Worm (Caenorhabditis elegans) whole organism, late embryonic: ENCODE data around the gene atz-1.

ENCODE experiments used
- C08G9.2 ChIP-seq: sonication (generic microtip); optimal IDR thresholded peaks from 2 replicates; lab custom pipeline; 2016; ENCODE audit warnings: mild to moderate bottlenecking, missing genetic modification characterization, moderate library complexity, missing compliant biosample characterization
- C38D4.7 ChIP-seq: fragments of 200-800 bp; sonication (Bioruptor generic); optimal IDR thresholded peaks from 2 replicates; lab custom pipeline; 2018; ENCODE audit warnings: mild to moderate bottlenecking, missing genetic modification characterization, moderate library complexity, missing compliant biosample characterization
- F13H6.1 ChIP-seq: sonication (generic microtip); optimal IDR thresholded peaks from 2 replicates; lab custom pipeline; 2016; ENCODE audit warnings: missing genetic modification characterization, missing compliant biosample characterization
- T23F11.4 ChIP-seq: fragments of 200-800 bp; sonication (Bioruptor generic); optimal IDR thresholded peaks from 2 replicates; lab custom pipeline; 2018; ENCODE audit warnings: mild to moderate bottlenecking, missing genetic modification characterization, missing compliant biosample characterization
- Y22D7AL.16 ChIP-seq: sonication (generic microtip); optimal IDR thresholded peaks from 2 replicates; lab custom pipeline; 2016; ENCODE audit warnings: missing genetic modification characterization, missing compliant biosample characterization
- ahr-1 ChIP-seq: sonication (generic microtip); optimal IDR thresholded peaks from 2 replicates; lab custom pipeline; 2016; ENCODE audit warnings: missing genetic modification characterization, missing compliant biosample characterization
- ceh-18 ChIP-seq: sonication (generic microtip); optimal IDR thresholded peaks from 2 replicates; lab custom pipeline; 2016; ENCODE audit warnings: missing genetic modification characterization, missing compliant biosample characterization
- ceh-19 ChIP-seq: fragments of 200-800 bp; sonication (Bioruptor generic); optimal IDR thresholded peaks from 2 replicates; lab custom pipeline; 2018; ENCODE audit warnings: mild to moderate bottlenecking, missing genetic modification characterization, missing compliant biosample characterization
- ceh-2 ChIP-seq: sonication (generic microtip); optimal IDR thresholded peaks from 2 replicates; lab custom pipeline; 2016; ENCODE audit warnings: missing genotype, missing genetic modification characterization, missing compliant biosample characterization
- ceh-30 ChIP-seq: fragments of 150-350 bp; optimal IDR thresholded peaks from 2 replicates; lab custom pipeline; 2014; ENCODE audit warnings: missing biosample characterization, missing genetic modification characterization
- ceh-31 ChIP-seq: sonication (generic microtip); optimal IDR thresholded peaks from 2 replicates; lab custom pipeline; 2016; ENCODE audit warnings: missing genetic modification characterization, missing compliant biosample characterization
- ceh-34 ChIP-seq: sonication (generic microtip); optimal IDR thresholded peaks from 2 replicates; lab custom pipeline; 2016; ENCODE audit warnings: mild to moderate bottlenecking, missing genetic modification characterization, missing compliant biosample characterization
- ceh-48 ChIP-seq: sonication (generic microtip); optimal IDR thresholded peaks from 2 replicates; lab custom pipeline; 2016; ENCODE audit warnings: missing genetic modification characterization, inconsistent platforms, missing compliant biosample characterization
- ceh-6 ChIP-seq: fragments of 200-800 bp; sonication (Bioruptor generic); optimal IDR thresholded peaks from 2 replicates; lab custom pipeline; 2018; ENCODE audit warnings: mild to moderate bottlenecking, missing genetic modification characterization, missing compliant biosample characterization
- ceh-9 ChIP-seq: sonication (generic microtip); optimal IDR thresholded peaks from 2 replicates; lab custom pipeline; 2016; ENCODE audit warnings: mild to moderate bottlenecking, missing genetic modification characterization, inconsistent platforms, missing compliant biosample characterization
- che-1 ChIP-seq: sonication (generic microtip); optimal IDR thresholded peaks from 2 replicates; lab custom pipeline; 2016; ENCODE audit warnings: mild to moderate bottlenecking, missing genetic modification characterization, missing compliant biosample characterization
- dve-1 ChIP-seq: sonication (generic microtip); optimal IDR thresholded peaks from 2 replicates; lab custom pipeline; 2017; ENCODE audit warnings: antibody characterized with exemption, mild to moderate bottlenecking, missing genetic modification characterization, missing compliant biosample characterization
- elt-2 ChIP-seq: sonication (generic microtip); optimal IDR thresholded peaks from 2 replicates; lab custom pipeline; 2016; ENCODE audit warnings: missing genetic modification reagents, missing genetic modification characterization, missing compliant biosample characterization
- elt-4 ChIP-seq: sonication (generic microtip); optimal IDR thresholded peaks from 2 replicates; lab custom pipeline; 2016; ENCODE audit warnings: missing genetic modification characterization, missing compliant biosample characterization
- fax-1 ChIP-seq: sonication (generic microtip); optimal IDR thresholded peaks from 2 replicates; lab custom pipeline; 2016; ENCODE audit warnings: missing genotype, missing genetic modification characterization, missing compliant biosample characterization
- fkh-6 ChIP-seq: sonication (generic microtip); optimal IDR thresholded peaks from 2 replicates; lab custom pipeline; 2016; ENCODE audit warnings: missing genetic modification characterization, missing compliant biosample characterization
- gmeb-2 ChIP-seq: sonication (generic microtip); optimal IDR thresholded peaks from 2 replicates; lab custom pipeline; 2016; ENCODE audit warnings: missing genetic modification characterization, inconsistent platforms, missing compliant biosample characterization
- hlh-13 ChIP-seq: fragments of 200-800 bp; sonication (Bioruptor generic); optimal IDR thresholded peaks from 2 replicates; lab custom pipeline; 2018; ENCODE audit warnings: mild to moderate bottlenecking, missing genetic modification characterization, missing compliant biosample characterization
- hlh-15 ChIP-seq: sonication (generic microtip); optimal IDR thresholded peaks from 2 replicates; lab custom pipeline; 2016; ENCODE audit warnings: missing genetic modification characterization, missing compliant biosample characterization
- hlh-30 ChIP-seq: sonication (generic microtip); optimal IDR thresholded peaks from 2 replicates; lab custom pipeline; 2017; ENCODE audit warnings: antibody characterized with exemption, missing genetic modification characterization, missing compliant biosample characterization; ENCODE audit not compliant: insufficient read depth
- hlh-8 ChIP-seq: sonication (generic microtip); optimal IDR thresholded peaks from 2 replicates; lab custom pipeline; 2016; ENCODE audit warnings: missing genotype, missing genetic modification characterization, missing compliant biosample characterization
- lim-6 ChIP-seq: sonication (generic microtip); optimal IDR thresholded peaks from 2 replicates; lab custom pipeline; 2016; ENCODE audit warnings: missing genetic modification characterization, missing compliant biosample characterization
- lin-11 ChIP-seq: fragments of 200-800 bp; sonication (Bioruptor generic); optimal IDR thresholded peaks from 2 replicates; lab custom pipeline; 2018; ENCODE audit warnings: mild to moderate bottlenecking, missing genetic modification characterization, missing compliant biosample characterization
- madf-2 ChIP-seq: sonication (generic microtip); optimal IDR thresholded peaks from 2 replicates; lab custom pipeline; 2017; ENCODE audit warnings: missing genetic modification characterization, missing compliant biosample characterization
- mec-3 ChIP-seq: sonication (generic microtip); optimal IDR thresholded peaks from 2 replicates; lab custom pipeline; 2016; ENCODE audit warnings: borderline replicate concordance, missing genetic modification characterization, missing compliant biosample characterization
- nfya-1 ChIP-seq: sonication (generic microtip); optimal IDR thresholded peaks from 2 replicates; lab custom pipeline; 2017; ENCODE audit warnings: missing genetic modification characterization, mild to moderate bottlenecking, missing compliant biosample characterization, antibody characterized with exemption, moderate library complexity
- nhr-11 ChIP-seq: fragments of 150-350 bp; optimal IDR thresholded peaks from 2 replicates; lab custom pipeline; 2014; ENCODE audit warnings: missing biosample characterization, missing genetic modification characterization
- nhr-232 ChIP-seq: sonication (generic microtip); optimal IDR thresholded peaks from 2 replicates; lab custom pipeline; 2016; ENCODE audit warnings: missing genetic modification characterization, missing compliant biosample characterization
- npax-4 ChIP-seq: sonication (generic microtip); optimal IDR thresholded peaks from 2 replicates; lab custom pipeline; 2016; ENCODE audit warnings: missing genetic modification characterization, missing compliant biosample characterization
- pat-9 ChIP-seq: fragments of 200-800 bp; sonication (Bioruptor generic); optimal IDR thresholded peaks from 2 replicates; lab custom pipeline; 2018; ENCODE audit warnings: mild to moderate bottlenecking, missing genetic modification characterization, moderate library complexity, missing compliant biosample characterization
- pha-2 ChIP-seq: sonication (generic microtip); optimal IDR thresholded peaks from 2 replicates; lab custom pipeline; 2017; ENCODE audit warnings: mild to moderate bottlenecking, missing genetic modification characterization, missing compliant biosample characterization
- pros-1 ChIP-seq: fragments of 150-350 bp; optimal IDR thresholded peaks from 2 replicates; lab custom pipeline; 2014; ENCODE audit warnings: missing biosample characterization, missing genetic modification reagents, missing genetic modification characterization
- ref-2 ChIP-seq: sonication (generic microtip); optimal IDR thresholded peaks from 2 replicates; lab custom pipeline; 2016; ENCODE audit warnings: missing genetic modification characterization, missing compliant biosample characterization
- rnt-1 ChIP-seq: sonication (generic microtip); optimal IDR thresholded peaks from 2 replicates; lab custom pipeline; 2016; ENCODE audit warnings: missing genetic modification characterization, missing compliant biosample characterization
- sdc-2 ChIP-seq: sonication (generic microtip); optimal IDR thresholded peaks from 2 replicates; lab custom pipeline; 2016; ENCODE audit warnings: missing genotype, missing genetic modification characterization, missing compliant biosample characterization
- sox-4 ChIP-seq: sonication (generic microtip); optimal IDR thresholded peaks from 2 replicates; lab custom pipeline; 2017; ENCODE audit warnings: mild to moderate bottlenecking, missing genetic modification characterization, inconsistent platforms, missing compliant biosample characterization
- syd-9 ChIP-seq: sonication (generic microtip); optimal IDR thresholded peaks from 2 replicates; lab custom pipeline; 2016; ENCODE audit warnings: mild to moderate bottlenecking, missing genetic modification characterization, moderate library complexity, missing compliant biosample characterization
- tbx-2 ChIP-seq: sonication (generic microtip); optimal IDR thresholded peaks from 2 replicates; lab custom pipeline; 2016; ENCODE audit warnings: missing genetic modification characterization, missing compliant biosample characterization
- ttx-3 ChIP-seq: sonication (generic microtip); optimal IDR thresholded peaks from 2 replicates; lab custom pipeline; 2016; ENCODE audit warnings: missing genetic modification reagents, missing genetic modification characterization, missing compliant biosample characterization
- unc-3 ChIP-seq, 2 experiments: fragments of 200-800 bp in 1 of 2; sonication (Bioruptor generic) in 1 of 2; sonication (generic microtip) in 1 of 2; conservative IDR thresholded peaks in 1 of 2; optimal IDR thresholded peaks in 1 of 2; 2 replicates each; pipeline versions ENCODE4 v1.3.6 to Lab custom; 2016 to 2022; ENCODE audit warnings: missing compliant biosample characterization in 2 of 2, missing genetic modification characterization in 2 of 2, missing genetic modification reagents in 1 of 2
- unc-42 ChIP-seq: sonication (generic microtip); optimal IDR thresholded peaks from 2 replicates; lab custom pipeline; 2016; ENCODE audit warnings: missing genotype, missing genetic modification characterization, missing compliant biosample characterization
- unc-55 ChIP-seq: sonication (generic microtip); optimal IDR thresholded peaks from 2 replicates; lab custom pipeline; 2017; ENCODE audit warnings: missing biosample characterization, missing genetic modification reagents, missing genetic modification characterization
- unc-86 ChIP-seq: sonication (generic microtip); optimal IDR thresholded peaks from 2 replicates; lab custom pipeline; 2016; ENCODE audit warnings: missing genetic modification characterization, missing compliant biosample characterization
- ztf-16 ChIP-seq: sonication (generic microtip); optimal IDR thresholded peaks from 2 replicates; lab custom pipeline; 2017; ENCODE audit warnings: missing genetic modification characterization, missing compliant biosample characterization

The atz-1 gene

DNA sequence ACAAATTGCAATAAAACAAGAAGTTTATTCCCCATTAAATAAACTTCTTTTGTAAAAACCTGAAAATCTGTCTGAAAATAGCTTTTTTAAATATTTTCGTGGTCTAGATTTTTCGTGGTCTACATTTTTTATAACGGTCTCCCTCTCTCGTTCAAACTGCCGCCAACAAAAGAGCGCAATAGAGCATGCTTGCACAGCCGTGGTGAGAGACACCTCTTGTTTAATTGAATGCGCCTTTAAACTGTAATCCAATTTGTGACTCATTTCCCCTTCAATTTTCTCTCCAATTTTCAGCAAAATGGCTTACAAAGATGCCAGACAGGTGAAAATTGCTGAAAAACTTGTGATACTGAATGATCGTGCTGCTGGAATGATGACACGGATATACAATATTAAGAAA lies 28.2 kb upstream of the atz-1 start, which contains the start of gene gex-3:
Gene gex-3, plus strand, starts transcription at position 295 of the 400 bp plus-strand sequence.
- TF ChIP-seq hlh-30 (tag; lab: Kevin White, UChicago) (peak; percentile 32), unc-55 (GFP tag; lab: Kevin White, UChicago) (peak; percentile 58), ceh-18 (tag; lab: Kevin White, UChicago) (peak; percentile 47), nhr-232 (tag; lab: Kevin White, UChicago) (no peak), lim-6 (no peak), ceh-19 (GFP tag; lab: Kevin White, UChicago) (no peak), C38D4.7 (GFP tag; lab: Kevin White, UChicago) (no peak), nfya-1 (peak; percentile 61), dve-1 (tag; lab: Kevin White, UChicago) (no peak), ceh-9 (tag; lab: Kevin White, UChicago) (no peak), F13H6.1 (no peak), ceh-30 (tag; lab: Kevin White, UChicago) (no peak), C08G9.2 (tag; lab: Kevin White, UChicago) (no peak), fax-1 (tag; lab: Kevin White, UChicago) (no peak), ceh-6 (GFP tag; lab: Kevin White, UChicago) (no peak), ttx-3 (no peak), Y22D7AL.16 (no peak), madf-2 (tag; lab: Kevin White, UChicago) (no peak), gmeb-2 (tag; lab: Kevin White, UChicago) (no peak), ahr-1 (tag; lab: Kevin White, UChicago) (no peak), sox-4 (tag; lab: Kevin White, UChicago) (no peak), lin-11 (tag; lab: Kevin White, UChicago) (no peak), ref-2 (peak; percentile 32), hlh-13 (GFP tag; lab: Kevin White, UChicago) (no peak), che-1 (tag; lab: Kevin White, UChicago) (no peak), sdc-2 (tag; lab: Kevin White, UChicago) (no peak), npax-4 (tag; lab: Kevin White, UChicago) (no peak), ceh-48 (tag; lab: Kevin White, UChicago) (no peak), unc-3 (GFP tag; conservative IDR thresholded peaks at IDR 0.05; lab: Robert Waterston, UW) (no peak), unc-3 (tag; optimal IDR thresholded peaks at IDR 0.05; lab: Kevin White, UChicago) (peak; percentile 6), pat-9 (no peak), pros-1 (no peak), elt-2 (tag; lab: Kevin White, UChicago) (no peak), pha-2 (tag; lab: Kevin White, UChicago) (no peak), ztf-16 (no peak), T23F11.4 (no peak), ceh-31 (peak; percentile 81), hlh-15 (tag; lab: Kevin White, UChicago) (no peak), ceh-2 (peak; percentile 33), ceh-34 (peak; percentile 9), unc-42 (tag; lab: Kevin White, UChicago) (peak; percentile 100), mec-3 (tag; lab: Kevin White, UChicago) (no peak), elt-4 (tag; lab: Kevin White, UChicago) (no peak), unc-86 (tag; lab: Kevin White, UChicago) (no peak), rnt-1 (tag; lab: Kevin White, UChicago) (peak; percentile 19), hlh-8 (tag; lab: Kevin White, UChicago) (no peak), tbx-2 (tag; lab: Kevin White, UChicago) (peak; percentile 34), nhr-11 (tag; lab: Kevin White, UChicago) (no peak), syd-9 (tag; lab: Kevin White, UChicago) (no peak), fkh-6 (tag; lab: Kevin White, UChicago) (no peak)
